Fruit fly (Drosophila melanogaster) whole organism, embryonic: Measurements from ENCODE around the gene pod1.

ENCODE experiments used
- ATbp ChIP-seq: fragments of 200-800 bp; sonication (Bioruptor generic); optimal IDR thresholded peaks from 2 replicates; lab custom pipeline; 2017; ENCODE audit warnings: missing biosample characterization, mild to moderate bottlenecking, missing genetic modification characterization, missing genetic modification reagents
- Abd-B ChIP-seq: fragments of 200-800 bp; sonication (Bioruptor generic); optimal IDR thresholded peaks from 2 replicates; lab custom pipeline; 2018; ENCODE audit warnings: missing biosample characterization, mild to moderate bottlenecking, missing genetic modification characterization, moderate library complexity
- Antp ChIP-seq: fragments of 200-800 bp; sonication (Bioruptor generic); optimal IDR thresholded peaks from 3 replicates; lab custom pipeline; 2016; ENCODE audit warnings: missing biosample characterization, missing genetic modification characterization
- B-H2 ChIP-seq: fragments of 200-800 bp; sonication (Bioruptor generic); optimal IDR thresholded peaks from 2 replicates; lab custom pipeline; 2018; ENCODE audit warnings: missing biosample characterization, mild to moderate bottlenecking, missing genetic modification characterization
- Bteb2 ChIP-seq: fragments of 200-800 bp; sonication (Bioruptor generic); optimal IDR thresholded peaks from 2 replicates; lab custom pipeline; 2016; ENCODE audit warnings: missing biosample characterization, missing genetic modification characterization
- CG11723 ChIP-seq: fragments of 200-800 bp; sonication (Bioruptor generic); optimal IDR thresholded peaks from 2 replicates; lab custom pipeline; 2017; ENCODE audit warnings: missing biosample characterization, mild to moderate bottlenecking, missing genetic modification characterization
- CG12219 ChIP-seq: fragments of 200-800 bp; sonication (Bioruptor generic); optimal IDR thresholded peaks from 3 replicates; lab custom pipeline; 2018; ENCODE audit warnings: missing biosample characterization, mild to moderate bottlenecking, missing genetic modification characterization
- CG12942 ChIP-seq: fragments of 200-800 bp; sonication (Bioruptor generic); optimal IDR thresholded peaks from 3 replicates; lab custom pipeline; 2016; ENCODE audit warnings: missing biosample characterization, missing genetic modification characterization
- CG13296 ChIP-seq: fragments of 200-800 bp; sonication (Bioruptor generic); optimal IDR thresholded peaks from 3 replicates; lab custom pipeline; 2018; ENCODE audit warnings: missing biosample characterization, mild to moderate bottlenecking, missing genetic modification characterization
- CG13894 ChIP-seq: fragments of 200-800 bp; sonication (Bioruptor generic); optimal IDR thresholded peaks from 3 replicates; lab custom pipeline; 2018; ENCODE audit warnings: missing biosample characterization, mild to moderate bottlenecking, missing genetic modification characterization, moderate library complexity
- CG14014 ChIP-seq: fragments of 200-800 bp; sonication (Bioruptor generic); IDR thresholded peaks from 2 replicates; pipeline ENCODE4 v1.3.6; 2022; ENCODE audit warnings: missing biosample characterization, missing genetic modification characterization
- CG17186 ChIP-seq: fragments of 200-800 bp; sonication (Bioruptor generic); optimal IDR thresholded peaks from 3 replicates; lab custom pipeline; 2017; ENCODE audit warnings: missing biosample characterization, missing genetic modification reagents, missing genetic modification characterization
- CG33213 ChIP-seq: fragments of 200-800 bp; sonication (Bioruptor generic); optimal IDR thresholded peaks from 3 replicates; lab custom pipeline; 2016; ENCODE audit warnings: missing biosample characterization, missing genetic modification characterization
- CG34422 ChIP-seq: fragments of 200-800 bp; sonication (Bioruptor generic); IDR thresholded peaks from 3 replicates; pipeline ENCODE4 v1.3.6; 2022; ENCODE audit warnings: missing biosample characterization, missing genetic modification characterization
- CG5953 ChIP-seq: fragments of 200-800 bp; sonication (Bioruptor generic); IDR thresholded peaks from 2 replicates; pipeline ENCODE4 v1.3.6; 2022; ENCODE audit warnings: missing biosample characterization, missing genetic modification characterization
- CG6272 ChIP-seq: fragments of 200-800 bp; sonication (Bioruptor generic); IDR thresholded peaks from 2 replicates; pipeline ENCODE4 v1.3.6; 2022; ENCODE audit warnings: missing biosample characterization, missing genetic modification characterization
- CG6765 ChIP-seq: fragments of 200-800 bp; sonication (Bioruptor generic); optimal IDR thresholded peaks from 3 replicates; lab custom pipeline; 2017; ENCODE audit warnings: missing biosample characterization, mild to moderate bottlenecking, missing genetic modification characterization
- CG7839 ChIP-seq: fragments of 200-800 bp; sonication (Bioruptor generic); optimal IDR thresholded peaks from 3 replicates; lab custom pipeline; 2018; ENCODE audit warnings: missing biosample characterization, mild to moderate bottlenecking, missing genetic modification characterization, moderate library complexity
- CG8944 ChIP-seq: fragments of 200-800 bp; sonication (Bioruptor generic); optimal IDR thresholded peaks from 3 replicates; lab custom pipeline; 2016; ENCODE audit warnings: missing biosample characterization, missing genetic modification characterization
- CoRest ChIP-seq: fragments of 200-800 bp; sonication (Bioruptor generic); optimal IDR thresholded peaks from 3 replicates; lab custom pipeline; 2018; ENCODE audit warnings: missing biosample characterization, mild to moderate bottlenecking, missing genetic modification characterization, moderate library complexity
- Dip2 ChIP-seq: fragments of 200-800 bp; sonication (Bioruptor generic); IDR thresholded peaks from 2 replicates; pipeline ENCODE4 v1.3.6; 2022; ENCODE audit warnings: missing biosample characterization, missing genetic modification characterization
- Dip3 ChIP-seq: fragments of 200-800 bp; sonication (Bioruptor generic); optimal IDR thresholded peaks from 3 replicates; lab custom pipeline; 2016; ENCODE audit warnings: missing biosample characterization, missing genetic modification characterization
- Doc2 ChIP-seq: fragments of 200-800 bp; sonication (Bioruptor generic); IDR thresholded peaks from 2 replicates; pipeline ENCODE4 v1.3.6; 2022; ENCODE audit warnings: missing biosample characterization, missing genetic modification characterization
- E2f1 ChIP-seq: fragments of 200-800 bp; sonication (Bioruptor generic); IDR thresholded peaks from 2 replicates; pipeline ENCODE4 v1.3.6; 2022; ENCODE audit warnings: missing biosample characterization, missing genetic modification characterization
- ERR ChIP-seq: fragments of 200-800 bp; sonication (Bioruptor generic); optimal IDR thresholded peaks from 2 replicates; lab custom pipeline; 2016; ENCODE audit warnings: missing biosample characterization, missing genetic modification characterization
- Fer2 ChIP-seq: fragments of 200-800 bp; sonication (Bioruptor generic); optimal IDR thresholded peaks from 2 replicates; lab custom pipeline; 2018; ENCODE audit warnings: missing biosample characterization, mild to moderate bottlenecking, missing genetic modification characterization, moderate library complexity
- HLH4C ChIP-seq: fragments of 200-800 bp; sonication (Bioruptor generic); IDR thresholded peaks from 3 replicates; pipeline ENCODE4 v1.3.6; 2022; ENCODE audit warnings: missing biosample characterization, missing genetic modification characterization; ENCODE audit not compliant: partially characterized antibody
- Hr51 ChIP-seq, 2 experiments: fragments of 200-800 bp; sonication (Bioruptor generic); optimal IDR thresholded peaks; 2 replicates in 1 of 2; 3 replicates in 1 of 2; lab custom pipeline; 2016 to 2018; ENCODE audit warnings: missing biosample characterization in 2 of 2, missing genetic modification characterization in 2 of 2, mild to moderate bottlenecking in 1 of 2, moderate library complexity in 1 of 2
- Meics ChIP-seq: fragments of 200-800 bp; sonication (Bioruptor generic); optimal IDR thresholded peaks from 2 replicates; lab custom pipeline; 2017; ENCODE audit warnings: missing biosample characterization, mild to moderate bottlenecking, missing genetic modification characterization
- NFAT ChIP-seq: fragments of 200-800 bp; sonication (Bioruptor generic); IDR thresholded peaks from 2 replicates; pipeline ENCODE4 v1.3.6; 2022; ENCODE audit warnings: missing biosample characterization, missing genetic modification characterization
- Nf-YB ChIP-seq: fragments of 200-800 bp; sonication (Bioruptor generic); optimal IDR thresholded peaks from 3 replicates; lab custom pipeline; 2019; ENCODE audit warnings: missing biosample characterization, mild to moderate bottlenecking, missing genetic modification characterization, moderate library complexity
- ap ChIP-seq: fragments of 200-800 bp; sonication (Bioruptor generic); IDR thresholded peaks from 2 replicates; pipeline ENCODE4 v1.3.6; 2022; ENCODE audit warnings: missing biosample characterization, missing genetic modification characterization
- az2 ChIP-seq: fragments of 200-800 bp; sonication (Bioruptor generic); optimal IDR thresholded peaks from 3 replicates; lab custom pipeline; 2016; ENCODE audit warnings: missing biosample characterization, missing genetic modification characterization
- cg ChIP-seq: fragments of 200-800 bp; sonication (Bioruptor generic); optimal IDR thresholded peaks from 3 replicates; lab custom pipeline; 2019; ENCODE audit warnings: missing biosample characterization, mild to moderate bottlenecking, missing genetic modification characterization, moderate library complexity
- crp ChIP-seq, 2 experiments: fragments of 200-800 bp; sonication (Bioruptor generic); optimal IDR thresholded peaks; 2 replicates in 1 of 2; 3 replicates in 1 of 2; lab custom pipeline; 2017; ENCODE audit warnings: missing biosample characterization in 2 of 2, missing genetic modification characterization in 2 of 2, mild to moderate bottlenecking in 1 of 2, moderate library complexity in 1 of 2
- dan ChIP-seq: fragments of 200-800 bp; sonication (Bioruptor generic); IDR thresholded peaks from 2 replicates; pipeline ENCODE4 v1.3.6; 2022; ENCODE audit warnings: missing biosample characterization, missing genetic modification characterization
- danr ChIP-seq: fragments of 200-800 bp; sonication (Bioruptor generic); IDR thresholded peaks from 2 replicates; pipeline ENCODE4 v1.3.6; 2022; ENCODE audit warnings: missing biosample characterization, missing genetic modification characterization
- dpn ChIP-seq, 2 experiments: fragments of 200-800 bp; sonication (Bioruptor generic); optimal IDR thresholded peaks; 3 replicates each; lab custom pipeline; 2016; ENCODE audit warnings: missing biosample characterization in 2 of 2, missing genetic modification characterization in 2 of 2
- fu2 ChIP-seq: fragments of 200-800 bp; sonication (Bioruptor generic); optimal IDR thresholded peaks from 2 replicates; lab custom pipeline; 2016; ENCODE audit warnings: missing biosample characterization, missing genetic modification characterization
- klu ChIP-seq: fragments of 200-800 bp; sonication (Bioruptor generic); IDR thresholded peaks from 2 replicates; pipeline ENCODE4 v1.3.6; 2022; ENCODE audit warnings: missing biosample characterization, missing genetic modification characterization
- nmo ChIP-seq: fragments of 200-800 bp; sonication (Bioruptor generic); optimal IDR thresholded peaks from 2 replicates; lab custom pipeline; 2018; ENCODE audit warnings: missing biosample characterization, mild to moderate bottlenecking, missing genetic modification characterization, moderate library complexity
- onecut ChIP-seq: fragments of 200-800 bp; sonication (Bioruptor generic); IDR thresholded peaks from 2 replicates; pipeline ENCODE4 v1.3.6; 2022; ENCODE audit warnings: missing biosample characterization, missing genetic modification characterization
- phol ChIP-seq: fragments of 200-800 bp; sonication (Bioruptor generic); optimal IDR thresholded peaks from 3 replicates; lab custom pipeline; 2018; ENCODE audit warnings: missing biosample characterization, mild to moderate bottlenecking, missing genetic modification characterization, moderate library complexity
- pzg ChIP-seq: fragments of 200-800 bp; sonication (Bioruptor generic); optimal IDR thresholded peaks from 3 replicates; lab custom pipeline; 2018; ENCODE audit warnings: missing biosample characterization, mild to moderate bottlenecking, missing genetic modification characterization, moderate library complexity
- schlank ChIP-seq: fragments of 200-800 bp; sonication (Bioruptor generic); optimal IDR thresholded peaks from 2 replicates; lab custom pipeline; 2018; ENCODE audit warnings: missing biosample characterization, mild to moderate bottlenecking, missing genetic modification characterization
- sim ChIP-seq: fragments of 200-800 bp; sonication (Bioruptor generic); IDR thresholded peaks from 2 replicates; pipeline ENCODE4 v1.3.6; 2022; ENCODE audit warnings: missing biosample characterization, missing genetic modification characterization
- slou ChIP-seq: fragments of 200-800 bp; sonication (Bioruptor generic); optimal IDR thresholded peaks from 3 replicates; lab custom pipeline; 2016; ENCODE audit warnings: missing biosample characterization, missing genetic modification characterization
- slp2 ChIP-seq: fragments of 200-800 bp; sonication (Bioruptor generic); optimal IDR thresholded peaks from 2 replicates; lab custom pipeline; 2016; ENCODE audit warnings: missing biosample characterization, missing genetic modification characterization
- tin ChIP-seq: fragments of 200-800 bp; sonication (Bioruptor generic); optimal IDR thresholded peaks from 3 replicates; lab custom pipeline; 2016; ENCODE audit warnings: missing biosample characterization, missing genetic modification characterization
- unpg ChIP-seq: fragments of 200-800 bp; sonication (Bioruptor generic); optimal IDR thresholded peaks from 3 replicates; lab custom pipeline; 2018; ENCODE audit warnings: missing biosample characterization, mild to moderate bottlenecking, missing genetic modification characterization, moderate library complexity
- usp ChIP-seq: fragments of >200 bp; optimal IDR thresholded peaks from 2 replicates; lab custom pipeline; 2017; ENCODE audit warnings: missing biosample characterization, missing genetic modification characterization

pod1 gene

dm6 chrX:6770924-6771323, 32.6 kb upstream of the pod1 start, which contains the start of gene Coq7 (continued):
- TF ChIP-seq CG12219, result peak; percentile 76
- TF ChIP-seq E2f1, result peak; percentile 89
- TF ChIP-seq B-H2 (GFP tag; lab: Kevin White, UChicago), result no peak
- peak; percentile 39 for TF ChIP-seq ERR (GFP tag; lab: Kevin White, UChicago)
- TF ChIP-seq CG34422 (GFP tag; lab: Robert Waterston, UW), result peak; percentile 95
- peak; percentile 67; the same call in 1 of the 2 replicates for TF ChIP-seq sim (GFP tag; lab: Robert Waterston, UW)
- TF ChIP-seq ap (GFP tag; lab: Robert Waterston, UW), result peak; percentile 88
- TF ChIP-seq Hr51 (GFP tag; optimal IDR thresholded peaks at IDR 0.05; lab: Kevin White, UChicago), result peak in 1 of 2 experiments; percentile 62
- peak; percentile 91 for TF ChIP-seq CG17186 (GFP tag; lab: Kevin White, UChicago)
- TF ChIP-seq dan, result peak; percentile 81
- no peak for TF ChIP-seq CG11723
- TF ChIP-seq dpn (GFP tag; optimal IDR thresholded peaks at IDR 0.05; lab: Kevin White, UChicago), result peak; percentile 43 to 93
- no peak for TF ChIP-seq CG13296 (GFP tag; lab: Kevin White, UChicago)
- TF ChIP-seq CG6765 (GFP tag; lab: Kevin White, UChicago), result peak; percentile 63
- TF ChIP-seq Nf-YB, result peak; percentile 51
- TF ChIP-seq NFAT, result peak; percentile 90
- TF ChIP-seq ATbp (GFP tag; lab: Kevin White, UChicago), result peak; percentile 52
- peak; percentile 89 for TF ChIP-seq phol (tag; lab: Kevin White, UChicago)
- TF ChIP-seq crp (GFP tag; optimal IDR thresholded peaks at IDR 0.05; lab: Kevin White, UChicago), result peak; percentile 57 to 92
- TF ChIP-seq CG13894 (tag; lab: Kevin White, UChicago), result no peak
- peak; percentile 66 for TF ChIP-seq pzg (GFP tag; lab: Kevin White, UChicago)
- TF ChIP-seq usp, result no peak
- TF ChIP-seq tin (GFP tag; lab: Kevin White, UChicago), result peak; percentile 88
- TF ChIP-seq Doc2 (GFP tag; lab: Robert Waterston, UW), result peak; percentile 61; the same call in 1 of the 2 replicates
- TF ChIP-seq CG6272 (GFP tag; lab: Robert Waterston, UW), result peak; percentile 94
- TF ChIP-seq Bteb2 (GFP tag; lab: Kevin White, UChicago), result peak; percentile 20
- TF ChIP-seq danr (GFP tag; lab: Robert Waterston, UW), result peak; percentile 83
- peak; percentile 81 for TF ChIP-seq Meics
- peak; percentile 45 for TF ChIP-seq Antp (GFP tag; lab: Kevin White, UChicago)
- peak; percentile 64 for TF ChIP-seq cg (GFP tag; lab: Kevin White, UChicago)
- TF ChIP-seq Fer2, result no peak
- peak; percentile 88 for TF ChIP-seq nmo (GFP tag; lab: Kevin White, UChicago)
- peak; percentile 58 for TF ChIP-seq schlank
- TF ChIP-seq fu2 (GFP tag; lab: Kevin White, UChicago), result no peak
- TF ChIP-seq slou, result peak; percentile 79
- TF ChIP-seq CG33213 (GFP tag; lab: Kevin White, UChicago), result no peak
- no peak for TF ChIP-seq unpg (GFP tag; lab: Kevin White, UChicago)
- peak; percentile 89 for TF ChIP-seq CoRest (tag; lab: Kevin White, UChicago)
- TF ChIP-seq HLH4C (GFP tag; lab: Robert Waterston, UW), result peak; percentile 93
- TF ChIP-seq CG7839, result no peak
- TF ChIP-seq onecut, result peak; percentile 63
- TF ChIP-seq az2 (GFP tag; lab: Kevin White, UChicago), result peak; percentile 88
- peak; percentile 87 for TF ChIP-seq CG12942
- TF ChIP-seq slp2 (GFP tag; lab: Kevin White, UChicago), result peak; percentile 51
- no peak for TF ChIP-seq Dip2 (GFP tag; lab: Robert Waterston, UW)
- peak; percentile 80 for TF ChIP-seq Abd-B
- peak; percentile 57 for TF ChIP-seq Dip3 (GFP tag; lab: Kevin White, UChicago)
- TF ChIP-seq CG8944 (GFP tag; lab: Kevin White, UChicago), result peak; percentile 46
- peak; percentile 81 for TF ChIP-seq CG5953 (GFP tag; lab: Robert Waterston, UW)
- TF ChIP-seq CG14014 (GFP tag; lab: Robert Waterston, UW), result peak; percentile 90
- peak; percentile 76 for TF ChIP-seq klu (GFP tag; lab: Robert Waterston, UW)
